Fruit fly (Drosophila melanogaster): Measurements from ENCODE around the gene PNUTS.

The PNUTS gene

DNA sequence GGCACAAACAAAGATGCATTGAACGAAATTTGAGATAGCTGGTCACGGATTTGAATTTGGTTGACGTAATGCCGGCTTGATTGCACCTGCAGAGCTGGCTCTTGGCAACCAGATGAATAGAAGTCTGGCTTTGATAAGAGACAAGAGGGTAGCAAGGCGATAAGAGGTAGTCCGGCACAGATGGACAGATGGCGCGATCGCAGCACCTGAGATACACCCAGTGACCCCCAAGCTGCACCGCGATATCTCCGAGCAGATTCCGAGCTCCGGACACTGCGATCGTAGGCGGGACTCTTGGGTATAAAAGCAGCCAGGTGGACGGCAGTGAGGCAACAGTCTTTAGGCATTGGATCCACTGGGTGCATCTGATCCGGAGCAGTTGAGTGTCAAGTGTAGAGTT lies 28.1 kb downstream of the PNUTS start, which contains the start of gene Lsp1beta:
Lsp1beta (plus strand) TSS at position 185 of the 400 bp plus-strand sequence.
- TF ChIP-seq h (optimal IDR thresholded peaks at IDR 0.05), result no peak
- TF ChIP-seq Myc (optimal IDR thresholded peaks at IDR 0.05), result no peak
- TF ChIP-seq Sin3A (optimal IDR thresholded peaks at IDR 0.05), result no peak
- no peak for TF ChIP-seq insv (optimal IDR thresholded peaks at IDR 0.05)
- no peak for TF ChIP-seq psq (optimal IDR thresholded peaks at IDR 0.05)
- TF ChIP-seq ttk (optimal IDR thresholded peaks at IDR 0.05), result no peak

- no peak for TF ChIP-seq Myc (optimal IDR thresholded peaks at IDR 0.05)
- TF ChIP-seq ttk (optimal IDR thresholded peaks at IDR 0.05), result no peak
- no peak for TF ChIP-seq Sin3A (optimal IDR thresholded peaks at IDR 0.05)
These were observed 33.5 kb downstream of the PNUTS start for dm6 chr2L:903748-904147.

DNA sequence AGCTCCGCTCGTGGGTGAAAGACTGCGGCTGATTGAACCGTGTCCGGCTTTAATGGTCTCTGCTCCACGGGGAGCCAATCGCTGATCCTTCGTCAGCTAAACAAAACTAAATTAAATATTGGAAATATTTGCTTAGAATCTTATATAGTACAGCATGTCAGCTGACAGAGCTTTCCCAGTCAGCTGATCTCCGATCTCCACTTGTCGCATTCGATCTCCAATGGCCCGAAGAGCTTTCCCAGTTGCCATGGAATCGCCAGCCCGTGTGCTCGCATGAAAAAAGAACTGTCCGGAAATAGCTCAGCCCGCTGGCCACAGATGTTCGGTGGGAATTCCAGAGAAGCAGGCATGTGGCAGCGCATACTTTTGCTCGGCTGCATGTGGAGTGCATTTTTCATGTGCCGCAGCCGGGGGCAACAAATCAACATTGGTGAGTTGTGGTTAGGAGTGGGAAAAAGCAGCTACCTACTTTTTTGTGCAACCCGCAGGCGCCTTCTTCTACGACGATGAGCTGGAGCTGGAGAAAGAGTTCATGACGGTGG lies 43.7 kb downstream of the PNUTS start, which contains the start of gene GluRIIC:
GluRIIC (plus strand) TSS at position 237 of the 542 bp plus-strand sequence.
- TF ChIP-seq h (optimal IDR thresholded peaks at IDR 0.05), result no peak
- TF ChIP-seq insv (optimal IDR thresholded peaks at IDR 0.05), result no peak
- no peak for TF ChIP-seq ttk (optimal IDR thresholded peaks at IDR 0.05)
- no peak for TF ChIP-seq Sin3A (optimal IDR thresholded peaks at IDR 0.05)
- TF ChIP-seq Myc (optimal IDR thresholded peaks at IDR 0.05), result no peak
- no peak for TF ChIP-seq psq (optimal IDR thresholded peaks at IDR 0.05)

dm6 chr2L:918738-919137 lies 48.5 kb downstream of the PNUTS start:
- TF ChIP-seq insv (optimal IDR thresholded peaks at IDR 0.05) (no peak), ttk (optimal IDR thresholded peaks at IDR 0.05) (no peak), psq (optimal IDR thresholded peaks at IDR 0.05) (no peak), Sin3A (optimal IDR thresholded peaks at IDR 0.05) (no peak), Myc (optimal IDR thresholded peaks at IDR 0.05) (no peak), h (optimal IDR thresholded peaks at IDR 0.05) (no peak)

DNA sequence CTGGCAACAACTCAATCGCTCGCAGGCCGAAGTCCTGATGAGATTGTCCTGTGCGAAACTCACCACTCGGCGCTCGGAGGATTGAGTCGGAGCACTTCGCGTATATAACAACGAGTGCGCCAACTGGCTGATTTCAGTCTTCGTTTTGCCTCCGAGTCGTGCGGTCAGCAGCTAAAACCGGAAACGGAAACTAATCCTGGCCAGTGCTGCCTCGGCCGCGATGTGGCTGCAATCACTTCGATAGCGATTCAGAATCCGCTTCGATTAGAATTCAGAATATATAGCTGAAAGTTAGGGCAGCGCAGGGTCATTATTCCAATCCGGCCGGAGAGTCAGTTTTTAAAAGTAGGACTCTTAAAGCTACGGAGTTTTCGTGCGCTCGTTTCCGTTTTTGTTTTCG lies 52.4 kb downstream of the PNUTS start, which contains the start of gene Tmtc2:
Tmtc2 (plus strand) TSS at position 134 of the 400 bp plus-strand sequence.
- TF ChIP-seq Sin3A (optimal IDR thresholded peaks at IDR 0.05) (no peak), insv (optimal IDR thresholded peaks at IDR 0.05) (no peak), psq (optimal IDR thresholded peaks at IDR 0.05) (no peak), h (optimal IDR thresholded peaks at IDR 0.05) (no peak), ttk (optimal IDR thresholded peaks at IDR 0.05) (no peak), Myc (optimal IDR thresholded peaks at IDR 0.05) (no peak)
